Fruit fly (Drosophila melanogaster) whole organism, embryonic: ENCODE results near the gene scrt.

Experiments used
- ATbp ChIP-seq: fragments of 200-800 bp; sonication (Bioruptor generic); optimal IDR thresholded peaks from 2 replicates; lab custom pipeline; 2017; ENCODE audit warnings: missing biosample characterization, mild to moderate bottlenecking, missing genetic modification characterization, missing genetic modification reagents
- Ada2b ChIP-seq: fragments of 200-800 bp; sonication (Bioruptor generic); IDR thresholded peaks from 2 replicates; pipeline ENCODE4 v1.3.6; 2022; ENCODE audit warnings: missing biosample characterization, missing genetic modification characterization
- BEAF-32 ChIP-seq: fragments of 200-800 bp; sonication (Bioruptor generic); optimal IDR thresholded peaks from 3 replicates; lab custom pipeline; 2017; ENCODE audit warnings: missing biosample characterization, missing genetic modification characterization, mild to moderate bottlenecking, moderate library complexity, missing genetic modification reagents
- Bgb ChIP-seq: fragments of 200-800 bp; sonication (Bioruptor generic); IDR thresholded peaks from 2 replicates; pipeline ENCODE4 v1.3.6; 2022; ENCODE audit warnings: missing biosample characterization, missing genetic modification characterization; ENCODE audit not compliant: partially characterized antibody
- BtbVII ChIP-seq: fragments of 200-800 bp; sonication (Bioruptor generic); optimal IDR thresholded peaks from 3 replicates; lab custom pipeline; 2017; ENCODE audit warnings: missing biosample characterization, mild to moderate bottlenecking, missing genetic modification characterization
- CG10147 ChIP-seq: fragments of 200-800 bp; sonication (Bioruptor generic); optimal IDR thresholded peaks from 2 replicates; lab custom pipeline; 2019; ENCODE audit warnings: missing biosample characterization, mild to moderate bottlenecking, missing genetic modification characterization, moderate library complexity
- CG10959 ChIP-seq: fragments of 200-800 bp; sonication (Bioruptor generic); IDR thresholded peaks from 2 replicates; pipeline ENCODE4 v1.3.6; 2022; ENCODE audit warnings: missing biosample characterization, missing genetic modification characterization
- CG11093 ChIP-seq: fragments of 200-800 bp; sonication (Bioruptor generic); IDR thresholded peaks from 3 replicates; pipeline ENCODE4 v1.3.6; 2022; ENCODE audit warnings: missing biosample characterization, missing genetic modification characterization
- CG11696 ChIP-seq: fragments of 200-800 bp; sonication (Bioruptor generic); IDR thresholded peaks from 2 replicates; pipeline ENCODE4 v1.3.6; 2022; ENCODE audit warnings: missing biosample characterization, missing genetic modification characterization
- CG12942 ChIP-seq: fragments of 200-800 bp; sonication (Bioruptor generic); optimal IDR thresholded peaks from 3 replicates; lab custom pipeline; 2016; ENCODE audit warnings: missing biosample characterization, missing genetic modification characterization
- CG13424 ChIP-seq: fragments of 200-800 bp; sonication (Bioruptor generic); optimal IDR thresholded peaks from 2 replicates; lab custom pipeline; 2019; ENCODE audit warnings: missing biosample characterization, mild to moderate bottlenecking, missing genetic modification characterization, moderate library complexity
- CG15696 ChIP-seq: fragments of 200-800 bp; sonication (Bioruptor generic); optimal IDR thresholded peaks from 2 replicates; lab custom pipeline; 2019; ENCODE audit warnings: missing biosample characterization, mild to moderate bottlenecking, missing genetic modification characterization, moderate library complexity
- CG1602 ChIP-seq: fragments of 200-800 bp; sonication (Bioruptor generic); optimal IDR thresholded peaks from 3 replicates; lab custom pipeline; 2016; ENCODE audit warnings: missing biosample characterization, missing genetic modification characterization
- CG16813 ChIP-seq: fragments of 200-800 bp; sonication (Bioruptor generic); IDR thresholded peaks from 3 replicates; pipeline ENCODE4 v1.3.6; 2022; ENCODE audit warnings: missing biosample characterization, missing genetic modification characterization; ENCODE audit not compliant: partially characterized antibody
- CG17359 ChIP-seq: fragments of 200-800 bp; sonication (Bioruptor generic); optimal IDR thresholded peaks from 3 replicates; lab custom pipeline; 2018; ENCODE audit warnings: missing biosample characterization, mild to moderate bottlenecking, missing genetic modification characterization, moderate library complexity
- CG18764 ChIP-seq: fragments of 200-800 bp; sonication (Bioruptor generic); optimal IDR thresholded peaks from 3 replicates; lab custom pipeline; 2016; ENCODE audit warnings: missing biosample characterization, missing genetic modification characterization
- CG2129 ChIP-seq: fragments of 200-800 bp; sonication (Bioruptor generic); IDR thresholded peaks from 2 replicates; pipeline ENCODE4 v1.3.6; 2022; ENCODE audit warnings: missing biosample characterization, missing genetic modification characterization; ENCODE audit not compliant: partially characterized antibody
- CG31365 ChIP-seq: fragments of 200-800 bp; sonication (Bioruptor generic); optimal IDR thresholded peaks from 2 replicates; lab custom pipeline; 2018; ENCODE audit warnings: missing biosample characterization, mild to moderate bottlenecking, missing genetic modification characterization
- CG3163 ChIP-seq: fragments of 200-800 bp; sonication (Bioruptor generic); optimal IDR thresholded peaks from 3 replicates; lab custom pipeline; 2016; ENCODE audit warnings: missing biosample characterization, missing genetic modification characterization
- CG3838 ChIP-seq: fragments of 200-800 bp; sonication (Bioruptor generic); optimal IDR thresholded peaks from 3 replicates; lab custom pipeline; 2016; ENCODE audit warnings: missing biosample characterization, missing genetic modification characterization
- CG6854 ChIP-seq: fragments of 200-800 bp; sonication (Bioruptor generic); optimal IDR thresholded peaks from 3 replicates; lab custom pipeline; 2017; ENCODE audit warnings: missing biosample characterization, mild to moderate bottlenecking, missing genetic modification characterization
- CG7928 ChIP-seq: fragments of 200-800 bp; sonication (Bioruptor generic); optimal IDR thresholded peaks from 2 replicates; lab custom pipeline; 2017; ENCODE audit warnings: missing biosample characterization, mild to moderate bottlenecking, missing genetic modification characterization
- CG7987 ChIP-seq: fragments of 200-800 bp; sonication (Bioruptor generic); optimal IDR thresholded peaks from 2 replicates; lab custom pipeline; 2018; ENCODE audit warnings: missing biosample characterization, mild to moderate bottlenecking, missing genetic modification characterization, moderate library complexity
- CG9797 ChIP-seq: fragments of 200-800 bp; sonication (Bioruptor generic); optimal IDR thresholded peaks from 3 replicates; lab custom pipeline; 2018; ENCODE audit warnings: missing biosample characterization, mild to moderate bottlenecking, missing genetic modification characterization
- Camta ChIP-seq: fragments of 200-800 bp; sonication (Bioruptor generic); optimal IDR thresholded peaks from 2 replicates; lab custom pipeline; 2016; ENCODE audit warnings: missing biosample characterization, missing genetic modification characterization
- Dip2 ChIP-seq: fragments of 200-800 bp; sonication (Bioruptor generic); IDR thresholded peaks from 2 replicates; pipeline ENCODE4 v1.3.6; 2022; ENCODE audit warnings: missing biosample characterization, missing genetic modification characterization
- Ets65A ChIP-seq: fragments of 200-800 bp; sonication (Bioruptor generic); peaks from one replicate; lab custom pipeline; 2016; ENCODE audit warnings: missing biosample characterization, missing genetic modification characterization
- Hmr ChIP-seq: fragments of 200-800 bp; sonication (Bioruptor generic); optimal IDR thresholded peaks from 3 replicates; lab custom pipeline; 2017; ENCODE audit warnings: mild to moderate bottlenecking, missing biosample characterization, missing genetic modification reagents, missing genetic modification characterization
- Hr39 ChIP-seq: fragments of >200 bp; optimal IDR thresholded peaks from 2 replicates; lab custom pipeline; 2017
- Rfx ChIP-seq: fragments of 200-800 bp; sonication (Bioruptor generic); IDR thresholded peaks from 2 replicates; pipeline ENCODE4 v1.3.6; 2022; ENCODE audit warnings: missing biosample characterization, missing genetic modification characterization
- Sry-β ChIP-seq: fragments of 200-800 bp; sonication (Bioruptor generic); optimal IDR thresholded peaks from 2 replicates; lab custom pipeline; 2018; ENCODE audit warnings: missing biosample characterization, mild to moderate bottlenecking, missing genetic modification characterization, moderate library complexity
- ab ChIP-seq: fragments of 200-800 bp; sonication (Bioruptor generic); optimal IDR thresholded peaks from 2 replicates; lab custom pipeline; 2016; ENCODE audit warnings: missing biosample characterization, missing genetic modification characterization
- al ChIP-seq: fragments of 200-800 bp; sonication (Bioruptor generic); IDR thresholded peaks from 2 replicates; pipeline ENCODE4 v1.3.6; 2022; ENCODE audit warnings: missing biosample characterization, missing genetic modification characterization
- aop ChIP-seq: fragments of 200-800 bp; sonication (Bioruptor generic); IDR thresholded peaks from 2 replicates; pipeline ENCODE4 v1.3.6; 2022; ENCODE audit warnings: missing biosample characterization, missing genetic modification characterization
- az2 ChIP-seq: fragments of 200-800 bp; sonication (Bioruptor generic); optimal IDR thresholded peaks from 3 replicates; lab custom pipeline; 2016; ENCODE audit warnings: missing biosample characterization, missing genetic modification characterization
- cato ChIP-seq: fragments of 200-800 bp; sonication (Bioruptor generic); optimal IDR thresholded peaks from 2 replicates; lab custom pipeline; 2016; ENCODE audit warnings: missing biosample characterization, missing genetic modification characterization, borderline replicate concordance
- chm ChIP-seq: fragments of 200-800 bp; sonication (Bioruptor generic); IDR thresholded peaks from 2 replicates; pipeline ENCODE4 v1.3.6; 2022; ENCODE audit warnings: missing biosample characterization, missing genetic modification characterization
- crol ChIP-seq: fragments of 200-800 bp; sonication (Bioruptor generic); IDR thresholded peaks from 2 replicates; pipeline ENCODE4 v1.3.6; 2022; ENCODE audit warnings: missing biosample characterization, missing genetic modification characterization
- dan ChIP-seq: fragments of 200-800 bp; sonication (Bioruptor generic); IDR thresholded peaks from 2 replicates; pipeline ENCODE4 v1.3.6; 2022; ENCODE audit warnings: missing biosample characterization, missing genetic modification characterization
- dpn ChIP-seq, 2 experiments: fragments of 200-800 bp; sonication (Bioruptor generic); optimal IDR thresholded peaks; 3 replicates each; lab custom pipeline; 2016; ENCODE audit warnings: missing biosample characterization in 2 of 2, missing genetic modification characterization in 2 of 2
- fu2 ChIP-seq: fragments of 200-800 bp; sonication (Bioruptor generic); optimal IDR thresholded peaks from 2 replicates; lab custom pipeline; 2016; ENCODE audit warnings: missing biosample characterization, missing genetic modification characterization
- kah ChIP-seq: fragments of 200-800 bp; sonication (Bioruptor generic); optimal IDR thresholded peaks from 2 replicates; lab custom pipeline; 2018; ENCODE audit warnings: missing biosample characterization, mild to moderate bottlenecking, missing genetic modification characterization
- peb ChIP-seq: fragments of 200-800 bp; sonication (Bioruptor generic); IDR thresholded peaks from 2 replicates; pipeline ENCODE4 v1.3.6; 2022; ENCODE audit warnings: missing biosample characterization, missing genetic modification characterization
- pnt ChIP-seq: fragments of 200-800 bp; sonication (Bioruptor generic); optimal IDR thresholded peaks from 3 replicates; lab custom pipeline; 2016; ENCODE audit warnings: missing biosample characterization, missing genetic modification characterization
- ranshi ChIP-seq: fragments of 200-800 bp; sonication (Bioruptor generic); IDR thresholded peaks from 2 replicates; pipeline ENCODE4 v1.3.6; 2022; ENCODE audit warnings: missing biosample characterization, missing genetic modification characterization
- sima ChIP-seq: fragments of 200-800 bp; sonication (Bioruptor generic); optimal IDR thresholded peaks from 2 replicates; lab custom pipeline; 2016; ENCODE audit warnings: missing biosample characterization, missing genetic modification characterization
- sug ChIP-seq: fragments of 200-800 bp; optimal IDR thresholded peaks from 2 replicates; lab custom pipeline; 2019; ENCODE audit warnings: missing biosample characterization, mild to moderate bottlenecking, missing genetic modification characterization, moderate library complexity
- unc-4 ChIP-seq: fragments of 200-800 bp; sonication (Bioruptor generic); IDR thresholded peaks from 2 replicates; pipeline ENCODE4 v1.3.6; 2022; ENCODE audit warnings: missing biosample characterization, missing genetic modification characterization; ENCODE audit not compliant: partially characterized antibody
- usp ChIP-seq: fragments of >200 bp; optimal IDR thresholded peaks from 2 replicates; lab custom pipeline; 2017; ENCODE audit warnings: missing biosample characterization, missing genetic modification characterization
- vnd ChIP-seq: fragments of 200-800 bp; sonication (Bioruptor generic); IDR thresholded peaks from 3 replicates; pipeline ENCODE4 v1.3.6; 2022; ENCODE audit warnings: missing biosample characterization, missing genetic modification characterization; ENCODE audit not compliant: partially characterized antibody
- wor ChIP-seq: fragments of 200-800 bp; sonication (Bioruptor generic); IDR thresholded peaks from 2 replicates; pipeline ENCODE4 v1.3.6; 2022; ENCODE audit warnings: missing biosample characterization, missing genetic modification characterization
- yki ChIP-seq: fragments of >200 bp; optimal IDR thresholded peaks from 3 replicates; lab custom pipeline; 2018

scrt gene

dm6 chr3L:4016754-4017153, 33.1 kb downstream of the scrt start (continued):
- TF ChIP-seq Hmr, result no peak
- TF ChIP-seq BtbVII (GFP tag; lab: Kevin White, UChicago), result no peak
- TF ChIP-seq chm (GFP tag; lab: Robert Waterston, UW), result peak; percentile 91
- TF ChIP-seq az2, result peak; percentile 75
- TF ChIP-seq crol (GFP tag; lab: Robert Waterston, UW), result peak; percentile 21; the same call in 1 of the 2 replicates
- TF ChIP-seq CG18764, result peak; percentile 58
- peak; percentile 97 for TF ChIP-seq Ets65A
- TF ChIP-seq CG12942 (GFP tag; lab: Kevin White, UChicago), result peak; percentile 30
- peak; percentile 57 for TF ChIP-seq peb (GFP tag; lab: Robert Waterston, UW)
- peak; percentile 36 for TF ChIP-seq cato (GFP tag; lab: Kevin White, UChicago)
- TF ChIP-seq CG17359 (tag; lab: Kevin White, UChicago), result peak; percentile 63
- TF ChIP-seq al (GFP tag; lab: Robert Waterston, UW), result no peak
- TF ChIP-seq aop, result no peak
- TF ChIP-seq Ada2b (GFP tag; lab: Robert Waterston, UW), result peak; percentile 61
- no peak for TF ChIP-seq CG6854
- peak; percentile 78; the same call in 1 of the 2 replicates for TF ChIP-seq ranshi
- TF ChIP-seq Dip2 (GFP tag; lab: Robert Waterston, UW), result no peak
- TF ChIP-seq CG7987 (GFP tag; lab: Kevin White, UChicago), result no peak
- peak; percentile 58 for TF ChIP-seq wor (GFP tag; lab: Robert Waterston, UW)
- TF ChIP-seq CG10959, result peak; percentile 85
- TF ChIP-seq dan (GFP tag; lab: Robert Waterston, UW), result peak; percentile 78
- TF ChIP-seq fu2, result no peak
- TF ChIP-seq vnd (GFP tag; lab: Robert Waterston, UW), result no peak
- TF ChIP-seq ATbp, result peak; percentile 62
- TF ChIP-seq Rfx (GFP tag; lab: Robert Waterston, UW), result no peak
- TF ChIP-seq CG9797 (GFP tag; lab: Kevin White, UChicago), result no peak
- no peak for TF ChIP-seq unc-4
- TF ChIP-seq CG1602 (GFP tag; lab: Kevin White, UChicago), result peak; percentile 62
- no peak for TF ChIP-seq Sry-β (GFP tag; lab: Kevin White, UChicago)
- TF ChIP-seq CG11093 (GFP tag; lab: Robert Waterston, UW), result peak; percentile 69; the same call in 1 of the 3 replicates
- TF ChIP-seq CG16813, result no peak
- no peak for TF ChIP-seq sima
- no peak for TF ChIP-seq ab (GFP tag; lab: Kevin White, UChicago)
- no peak for TF ChIP-seq sug (tag; lab: Kevin White, UChicago)
- TF ChIP-seq CG11696 (GFP tag; lab: Robert Waterston, UW), result 0 out of 2 replicates have a peak, but pooled peaks have one; percentile 38
- peak; percentile 63 for TF ChIP-seq CG13424 (tag; lab: Kevin White, UChicago)
- no peak for TF ChIP-seq Bgb
- TF ChIP-seq Camta (GFP tag; lab: Kevin White, UChicago), result peak; percentile 36
- TF ChIP-seq BEAF-32 (GFP tag; lab: Kevin White, UChicago), result no peak
- TF ChIP-seq dpn (GFP tag; optimal IDR thresholded peaks at IDR 0.05; lab: Kevin White, UChicago), result peak; percentile 60 to 71
- no peak for TF ChIP-seq usp
- no peak for TF ChIP-seq CG7928
- peak; percentile 89 for TF ChIP-seq CG15696 (tag; lab: Kevin White, UChicago)
- TF ChIP-seq CG3838 (GFP tag; lab: Kevin White, UChicago), result no peak
- peak; percentile 13 for TF ChIP-seq kah (GFP tag; lab: Kevin White, UChicago)
- TF ChIP-seq CG3163 (GFP tag; lab: Kevin White, UChicago), result peak; percentile 17
- TF ChIP-seq Hr39 (lab: Kevin White, UChicago), result no peak
- TF ChIP-seq CG10147, result no peak
- TF ChIP-seq CG2129 (GFP tag; lab: Robert Waterston, UW), result no peak
- peak; percentile 76 for TF ChIP-seq pnt (GFP tag; lab: Kevin White, UChicago)
- TF ChIP-seq yki (lab: Kevin White, UChicago), result no peak
- peak; percentile 19 for TF ChIP-seq CG31365
